Fruit fly (Drosophila melanogaster): ENCODE data around the gene CG11498.

The CG11498 gene

dm6 chr3R:30191462-30191874 is 31.2 kb upstream of the CG11498 start (continued):
- TF ChIP-seq CG10543 (GFP tag; optimal IDR thresholded peaks at IDR 0.05), result no peak
- no peak for TF ChIP-seq kah (GFP tag; optimal IDR thresholded peaks at IDR 0.05)
- no peak for TF ChIP-seq CG2875 (GFP tag; optimal IDR thresholded peaks at IDR 0.05)
- TF ChIP-seq MTF-1 (GFP tag; optimal IDR thresholded peaks at IDR 0.05; ENCODE audit: borderline replicate concordance), result no peak
- no peak for TF ChIP-seq CG7372 (GFP tag; IDR thresholded peaks at IDR 0.05)
- TF ChIP-seq CG9215 (GFP tag; IDR thresholded peaks at IDR 0.05), result 0 out of 2 replicates have a peak, but pooled peaks have one; percentile 5
- no peak for TF ChIP-seq CG11696 (GFP tag; IDR thresholded peaks at IDR 0.05)
- TF ChIP-seq ken (GFP tag; IDR thresholded peaks at IDR 0.05), result no peak
- TF ChIP-seq C15 (GFP tag; IDR thresholded peaks at IDR 0.05), result no peak
- no peak for TF ChIP-seq unc-4 (GFP tag; IDR thresholded peaks at IDR 0.05; ENCODE audit: partially characterized antibody)
- no peak for TF ChIP-seq crp (GFP tag; optimal IDR thresholded peaks at IDR 0.05)
- no peak for TF ChIP-seq HHEX (GFP tag; optimal IDR thresholded peaks at IDR 0.05)
- TF ChIP-seq cas (GFP tag; IDR thresholded peaks at IDR 0.05), result no peak
- peak; percentile 39 for TF ChIP-seq mam (GFP tag; optimal IDR thresholded peaks at IDR 0.05)
- peak; percentile 66 for TF ChIP-seq row (GFP tag; IDR thresholded peaks at IDR 0.05)
- TF ChIP-seq CG12391 (tag; optimal IDR thresholded peaks at IDR 0.05), result peak; percentile 39
- TF ChIP-seq CG7556 (GFP tag; optimal IDR thresholded peaks at IDR 0.05), result peak; percentile 66
- TF ChIP-seq Drgx (GFP tag; IDR thresholded peaks at IDR 0.05), result peak; percentile 29; the same call in 1 of the 2 replicates

dm6 chr3R:30191047-30191446 is 30.8 kb upstream of the CG11498 start, which contains the start of gene CG9747:
TSS of gene CG9747 (minus strand) at chr3R:30191252.
- peak; percentile 43 for TF ChIP-seq ftz-f1 (GFP tag; optimal IDR thresholded peaks at IDR 0.05)
- TF ChIP-seq CG6654 (GFP tag; optimal IDR thresholded peaks at IDR 0.05), result no peak
- TF ChIP-seq CG12769 (tag; optimal IDR thresholded peaks at IDR 0.05), result peak; percentile 82
- TF ChIP-seq CG34224 (GFP tag; IDR thresholded peaks at IDR 0.05; ENCODE audit: partially characterized antibody), result no peak
- peak; percentile 58 for TF ChIP-seq abd-A (tag; optimal IDR thresholded peaks at IDR 0.05)
- TF ChIP-seq Adf1 (GFP tag; IDR thresholded peaks at IDR 0.05), result peak; percentile 79
- TF ChIP-seq CG13296 (GFP tag; optimal IDR thresholded peaks at IDR 0.05), result peak; percentile 11
- TF ChIP-seq lov (optimal IDR thresholded peaks at IDR 0.05), result no peak
- no peak for TF ChIP-seq lov (GFP tag; IDR thresholded peaks at IDR 0.05)
- no peak for TF ChIP-seq dm (GFP tag; optimal IDR thresholded peaks at IDR 0.05)
- TF ChIP-seq Deaf1 (tag; optimal IDR thresholded peaks at IDR 0.05), result peak; percentile 98
- TF ChIP-seq CG8290 (GFP tag; optimal IDR thresholded peaks at IDR 0.05), result no peak
- TF ChIP-seq CG8290 (tag; optimal IDR thresholded peaks at IDR 0.05), result peak in 1 of 2 experiments; percentile 10
- TF ChIP-seq zen2 (GFP tag; IDR thresholded peaks at IDR 0.05; ENCODE audit: partially characterized antibody), result 0 out of 3 replicates have a peak, but pooled peaks have one; percentile 25
- TF ChIP-seq CG8281 (tag; optimal IDR thresholded peaks at IDR 0.05), result peak; percentile 98
- no peak for TF ChIP-seq CG15269 (tag; optimal IDR thresholded peaks at IDR 0.05)
- TF ChIP-seq bbx (GFP tag; IDR thresholded peaks at IDR 0.05; ENCODE audit: partially characterized antibody), result peak; percentile 28; the same call in 1 of the 2 replicates
- TF ChIP-seq crol (GFP tag; IDR thresholded peaks at IDR 0.05), result 0 out of 2 replicates have a peak, but pooled peaks have one; percentile 9
- no peak for TF ChIP-seq HLH3B (GFP tag; IDR thresholded peaks at IDR 0.05)
- TF ChIP-seq oc (tag; optimal IDR thresholded peaks at IDR 0.05), result peak; percentile 28
- peak; percentile 4; the same call in 1 of the 2 replicates for TF ChIP-seq CG9932 (GFP tag; IDR thresholded peaks at IDR 0.05)
- TF ChIP-seq Pdp1 (GFP tag; optimal IDR thresholded peaks at IDR 0.05), result peak in 1 of 2 experiments; percentile 48
- peak; percentile 18 for TF ChIP-seq sd (tag; optimal IDR thresholded peaks at IDR 0.05)
- TF ChIP-seq chinmo (GFP tag; IDR thresholded peaks at IDR 0.05; ENCODE audit: partially characterized antibody), result peak; percentile 92
- 0 out of 2 replicates have a peak, but pooled peaks have one; percentile 3 for TF ChIP-seq slbo (GFP tag; IDR thresholded peaks at IDR 0.05)
- TF ChIP-seq Hr78 (GFP tag; optimal IDR thresholded peaks at IDR 0.05), result peak in 1 of 2 experiments; percentile 41
- TF ChIP-seq CG6175 (GFP tag; IDR thresholded peaks at IDR 0.05), result peak; percentile 94
- TF ChIP-seq CG10543 (GFP tag; optimal IDR thresholded peaks at IDR 0.05), result peak; percentile 66
- peak; percentile 92 for TF ChIP-seq pros (GFP tag; optimal IDR thresholded peaks at IDR 0.05)
- TF ChIP-seq CG13894 (tag; optimal IDR thresholded peaks at IDR 0.05), result peak; percentile 74
- no peak for TF ChIP-seq CG7928 (GFP tag; optimal IDR thresholded peaks at IDR 0.05)
- TF ChIP-seq jing (GFP tag; optimal IDR thresholded peaks at IDR 0.05), result no peak
